Worm (Caenorhabditis elegans) whole organism, L3 larva: Measurements from ENCODE around the gene ugt-63.
A peak's percentile ranks its signal among the peaks of the same experiment; 100 is the strongest.

Experiments
- R02D3.7 ChIP-seq: fragments of 150-350 bp; optimal IDR thresholded peaks from 2 replicates; lab custom pipeline; 2014; ENCODE audit warnings: missing biosample characterization, missing genetic modification characterization
- ceh-28 ChIP-seq: fragments of 150-350 bp; optimal IDR thresholded peaks from 2 replicates; lab custom pipeline; 2014; ENCODE audit warnings: missing biosample characterization, missing genetic modification reagents, missing genetic modification characterization
- ceh-9 ChIP-seq: sonication (generic microtip); optimal IDR thresholded peaks from 2 replicates; lab custom pipeline; 2018; ENCODE audit warnings: missing biosample characterization, missing genetic modification characterization
- egl-27 ChIP-seq: sonication (generic microtip); optimal IDR thresholded peaks from 4 replicates; lab custom pipeline; 2017; ENCODE audit warnings: missing biosample characterization, missing genetic modification reagents, missing genetic modification characterization
- egl-5 ChIP-seq: fragments of 150-350 bp; optimal IDR thresholded peaks from 2 replicates; lab custom pipeline; 2017; ENCODE audit warnings: missing biosample characterization, missing genetic modification reagents, missing genetic modification characterization, inconsistent platforms
- elt-1 ChIP-seq: fragments of 150-350 bp; optimal IDR thresholded peaks from 2 replicates; lab custom pipeline; 2014; ENCODE audit warnings: missing biosample characterization, missing genetic modification characterization
- elt-2 ChIP-seq: sonication (generic microtip); optimal IDR thresholded peaks from 2 replicates; lab custom pipeline; 2016; ENCODE audit warnings: missing genetic modification reagents, mild to moderate bottlenecking, missing genetic modification characterization, missing compliant biosample characterization
- fkh-10 ChIP-seq: sonication (generic microtip); optimal IDR thresholded peaks from 2 replicates; lab custom pipeline; 2017; ENCODE audit warnings: missing biosample characterization, missing genetic modification reagents, missing genetic modification characterization
- fos-1 ChIP-seq: fragments of 150-350 bp; optimal IDR thresholded peaks from 2 replicates; lab custom pipeline; 2014; ENCODE audit warnings: missing biosample characterization, missing genetic modification characterization
- jun-1 ChIP-seq: fragments of 150-350 bp; optimal IDR thresholded peaks from 2 replicates; lab custom pipeline; 2014; ENCODE audit warnings: missing biosample characterization, missing genetic modification reagents, missing genetic modification characterization
- lin-39 ChIP-seq: fragments of 150-350 bp; optimal IDR thresholded peaks from 2 replicates; lab custom pipeline; 2018; ENCODE audit warnings: missing biosample characterization, missing genetic modification reagents, missing genetic modification characterization
- lsy-12 ChIP-seq: sonication (generic microtip); optimal IDR thresholded peaks from 2 replicates; lab custom pipeline; 2016; ENCODE audit warnings: mild to moderate bottlenecking, missing genetic modification characterization, missing compliant biosample characterization
- mml-1 ChIP-seq: fragments of 150-350 bp; sonication (generic microtip); optimal IDR thresholded peaks from 3 replicates; lab custom pipeline; 2014; ENCODE audit warnings: missing biosample characterization, missing genetic modification characterization
- nfya-1 ChIP-seq: sonication (generic microtip); optimal IDR thresholded peaks from 2 replicates; lab custom pipeline; 2017; ENCODE audit warnings: missing genetic modification characterization, mild to moderate bottlenecking, missing compliant biosample characterization, antibody characterized with exemption, moderate library complexity; ENCODE audit not compliant: insufficient read depth
- nhr-12 ChIP-seq: fragments of 150-350 bp; optimal IDR thresholded peaks from 2 replicates; lab custom pipeline; 2014; ENCODE audit warnings: missing biosample characterization, missing genetic modification characterization
- nhr-23 ChIP-seq: fragments of 150-350 bp; optimal IDR thresholded peaks from 2 replicates; lab custom pipeline; 2014; ENCODE audit warnings: missing biosample characterization, missing genetic modification reagents, missing genetic modification characterization
- nhr-237 ChIP-seq: fragments of 150-350 bp; optimal IDR thresholded peaks from 2 replicates; lab custom pipeline; 2014; ENCODE audit warnings: missing biosample characterization, missing genetic modification characterization
- nhr-25 ChIP-seq: sonication (generic microtip); optimal IDR thresholded peaks from 2 replicates; lab custom pipeline; 2017; ENCODE audit warnings: missing biosample characterization, missing genetic modification characterization
- nhr-28 ChIP-seq: fragments of 150-350 bp; optimal IDR thresholded peaks from 2 replicates; lab custom pipeline; 2014; ENCODE audit warnings: missing biosample characterization, missing genetic modification characterization
- nhr-43 ChIP-seq: sonication (generic microtip); optimal IDR thresholded peaks from 2 replicates; lab custom pipeline; 2016; ENCODE audit warnings: mild to moderate bottlenecking, missing genetic modification characterization, missing compliant biosample characterization; ENCODE audit not compliant: poor library complexity, severe bottlenecking
- nhr-67 ChIP-seq: fragments of 150-350 bp; optimal IDR thresholded peaks from 2 replicates; lab custom pipeline; 2014; ENCODE audit warnings: missing biosample characterization, missing genetic modification characterization
- nhr-76 ChIP-seq: fragments of 150-350 bp; sonication (generic microtip); optimal IDR thresholded peaks from 5 replicates; lab custom pipeline; 2014; ENCODE audit warnings: missing biosample characterization, missing genetic modification characterization
- nhr-77 ChIP-seq: fragments of 150-350 bp; optimal IDR thresholded peaks from 2 replicates; lab custom pipeline; 2014; ENCODE audit warnings: missing biosample characterization, missing genetic modification characterization
- pqm-1 ChIP-seq: fragments of 150-350 bp; optimal IDR thresholded peaks from 2 replicates; lab custom pipeline; 2017; ENCODE audit warnings: missing biosample characterization, missing genetic modification characterization, inconsistent platforms
- sea-2 ChIP-seq: fragments of 150-350 bp; sonication (generic microtip); optimal IDR thresholded peaks from 4 replicates; lab custom pipeline; 2014; ENCODE audit warnings: missing biosample characterization, missing genetic modification reagents, missing genetic modification characterization
- skn-1 ChIP-seq: fragments of 150-350 bp; optimal IDR thresholded peaks from 2 replicates; lab custom pipeline; 2014; ENCODE audit warnings: missing biosample characterization, missing genetic modification characterization
- tbx-2 ChIP-seq: sonication (generic microtip); optimal IDR thresholded peaks from 2 replicates; lab custom pipeline; 2016; ENCODE audit warnings: mild to moderate bottlenecking, missing genetic modification characterization, missing compliant biosample characterization
- unc-62 ChIP-seq: fragments of 150-350 bp; sonication (generic microtip); optimal IDR thresholded peaks from 4 replicates; lab custom pipeline; 2014; ENCODE audit warnings: missing biosample characterization, missing genetic modification reagents, missing genetic modification characterization
- zag-1 ChIP-seq: fragments of 150-350 bp; optimal IDR thresholded peaks from 2 replicates; lab custom pipeline; 2014; ENCODE audit warnings: missing biosample characterization, missing genetic modification characterization
- ztf-11 ChIP-seq: fragments of 150-350 bp; optimal IDR thresholded peaks from 2 replicates; lab custom pipeline; 2014; ENCODE audit warnings: missing biosample characterization, missing genetic modification characterization

Gene ugt-63

ce11 chrV:5107816-5108215 is 2.8 kb downstream of the ugt-63 start, which contains the start of gene srab-3:
Gene srab-3, minus strand, starts transcription at chrV:5107916.
- TF ChIP-seq fkh-10 (GFP tag; lab: Kevin White, UChicago) (no peak), ztf-11 (tag; lab: Kevin White, UChicago) (no peak), jun-1 (no peak), egl-5 (no peak), nhr-23 (no peak), ceh-28 (tag; lab: Kevin White, UChicago) (no peak), nhr-237 (tag; lab: Kevin White, UChicago) (no peak), nhr-28 (tag; lab: Kevin White, UChicago) (no peak), ceh-9 (no peak)

DNA sequence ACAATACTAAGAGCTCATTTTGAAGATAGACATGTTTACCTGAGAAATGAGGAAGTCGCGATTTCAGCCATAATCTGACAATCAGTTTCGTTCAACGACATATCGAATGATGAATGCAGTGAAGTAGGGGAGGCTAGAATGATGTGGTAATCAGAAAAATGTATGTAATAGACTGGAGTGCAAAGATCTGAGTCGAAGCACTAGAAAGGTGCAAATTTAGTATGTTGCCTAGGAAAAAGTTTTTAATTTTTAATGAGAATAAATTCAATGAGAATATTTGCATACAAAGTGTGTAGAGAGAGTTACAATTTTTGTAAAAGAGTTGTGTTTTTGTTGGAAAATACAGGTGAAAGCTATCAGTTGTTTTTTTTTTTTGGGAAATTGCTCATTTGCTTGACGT is 5.6 kb downstream of the ugt-63 start, which contains the start of gene srab-2:
srab-2 (minus strand) TSS at position 101 of the 400 bp plus-strand sequence.
- no peak for TF ChIP-seq nhr-25 (tag; lab: Kevin White, UChicago)
- TF ChIP-seq nhr-23 = no peak
- TF ChIP-seq nhr-237 (tag; lab: Kevin White, UChicago) = no peak
- TF ChIP-seq lin-39 (tag; lab: Kevin White, UChicago) = no peak
- no peak for TF ChIP-seq skn-1
- no peak for TF ChIP-seq nhr-12 (tag; lab: Kevin White, UChicago)
- TF ChIP-seq nhr-67 (tag; lab: Kevin White, UChicago) = no peak

ce11 chrV:5102017-5102416 is 8.6 kb downstream of the ugt-63 start, which contains the start of gene srab-1:
Gene srab-1, minus strand, starts transcription at chrV:5102117.
- TF ChIP-seq jun-1 = no peak
- TF ChIP-seq R02D3.7 = no peak
- TF ChIP-seq nhr-28 (tag; lab: Kevin White, UChicago) = no peak
- no peak for TF ChIP-seq nfya-1 (tag; lab: Kevin White, UChicago)

ce11 chrV:5098925-5099324 is 11.6 kb downstream of the ugt-63 start, which contains the start of gene unc-46:
Gene unc-46, minus strand, starts transcription at chrV:5099025.
- TF ChIP-seq jun-1 (no peak), ceh-28 (tag; lab: Kevin White, UChicago) (no peak), skn-1 (no peak), nfya-1 (tag; lab: Kevin White, UChicago) (no peak), lin-39 (tag; lab: Kevin White, UChicago) (no peak), egl-27 (tag; lab: Kevin White, UChicago) (no peak), elt-1 (tag; lab: Kevin White, UChicago) (no peak), nhr-67 (tag; lab: Kevin White, UChicago) (no peak), lsy-12 (tag; lab: Kevin White, UChicago) (no peak), nhr-12 (tag; lab: Kevin White, UChicago) (no peak), tbx-2 (tag; lab: Kevin White, UChicago) (no peak), unc-62 (no peak)

DNA sequence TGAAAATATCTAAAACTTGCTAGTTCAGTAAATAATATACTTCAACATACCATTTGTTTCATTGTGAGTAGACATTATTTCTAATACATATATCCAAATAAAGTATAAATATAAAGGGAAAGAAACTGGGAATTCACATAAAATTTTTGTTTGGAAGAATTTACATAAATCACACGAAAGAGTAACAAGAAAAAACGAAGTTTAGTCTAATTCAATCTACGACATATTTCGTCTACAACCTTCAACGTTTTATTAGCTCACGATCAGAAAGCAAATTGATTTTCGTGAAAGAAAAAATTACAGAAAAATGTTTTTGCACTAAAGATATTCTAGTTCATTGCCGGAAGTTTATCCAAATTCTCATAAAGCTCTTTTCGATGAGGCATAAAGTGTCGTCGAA is 13.5 kb downstream of the ugt-63 start, which contains the start of gene C04F5.2:
C04F5.2 (minus strand) TSS at position 101 of the 400 bp plus-strand sequence.
- TF ChIP-seq nhr-76 (tag; lab: Kevin White, UChicago) (no peak), nhr-12 (tag; lab: Kevin White, UChicago) (no peak), nhr-77 (tag; lab: Kevin White, UChicago) (no peak), nfya-1 (tag; lab: Kevin White, UChicago) (no peak), zag-1 (no peak), fos-1 (no peak), sea-2 (GFP tag; lab: Kevin White, UChicago) (no peak), ceh-28 (tag; lab: Kevin White, UChicago) (no peak), mml-1 (no peak), elt-2 (tag; lab: Kevin White, UChicago) (no peak), nhr-43 (tag; lab: Kevin White, UChicago) (no peak), jun-1 (no peak), pqm-1 (tag; lab: Kevin White, UChicago) (no peak)

DNA sequence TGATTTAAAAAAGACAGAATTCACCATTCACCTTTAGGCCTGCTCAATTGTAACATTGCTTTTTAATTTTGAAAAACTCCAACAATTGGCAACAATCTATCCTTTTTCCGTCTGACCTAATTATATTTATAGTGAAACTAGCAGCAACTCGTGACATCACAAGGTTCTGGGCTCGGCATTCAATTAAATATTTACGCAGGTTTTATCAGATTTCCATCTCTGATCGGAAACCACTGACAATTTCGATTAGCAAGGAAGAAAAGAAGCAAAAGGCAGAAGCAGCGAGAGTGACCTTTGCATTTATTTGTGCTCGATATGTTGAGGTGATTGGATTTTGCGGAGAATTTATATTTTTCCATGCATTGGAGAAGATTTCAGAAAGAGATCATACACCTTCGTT is 20.2 kb downstream of the ugt-63 start:
- TF ChIP-seq fkh-10 (GFP tag; lab: Kevin White, UChicago) (peak; percentile 20), fos-1 (no peak), elt-1 (tag; lab: Kevin White, UChicago) (peak; percentile 18)
